Fruit fly (Drosophila melanogaster): ENCODE data around the gene ctp.

The ctp gene

dm6 chrX:4687778-4688399 lies at the start of gene ctp (continued):
- TF ChIP-seq CG12219 (GFP tag; optimal IDR thresholded peaks at IDR 0.05) (no peak), Hand (GFP tag; optimal IDR thresholded peaks at IDR 0.05) (peak; percentile 22), CG12155 (GFP tag; optimal IDR thresholded peaks at IDR 0.05) (peak; percentile 40), ems (GFP tag; optimal IDR thresholded peaks at IDR 0.05) (peak; percentile 23), stwl (tag; optimal IDR thresholded peaks at IDR 0.05) (peak; percentile 97), CG14965 (GFP tag; optimal IDR thresholded peaks at IDR 0.05; ENCODE audit: borderline replicate concordance) (no peak), trem (tag; optimal IDR thresholded peaks at IDR 0.05) (peak; percentile 31), sima (GFP tag; optimal IDR thresholded peaks at IDR 0.05) (no peak), CG9609 (GFP tag; optimal IDR thresholded peaks at IDR 0.05) (peak; percentile 56), nerfin-1 (tag; optimal IDR thresholded peaks at IDR 0.05) (peak; percentile 30), bsh (GFP tag; optimal IDR thresholded peaks at IDR 0.05) (peak; percentile 22 to 39), CG6272 (GFP tag; IDR thresholded peaks at IDR 0.05) (0 out of 2 replicates have a peak, but pooled peaks have one; percentile 25), CrebB (tag; optimal IDR thresholded peaks at IDR 0.05) (peak; percentile 71), ind (GFP tag; optimal IDR thresholded peaks at IDR 0.05) (peak; percentile 56), Fer1 (GFP tag; optimal IDR thresholded peaks at IDR 0.05) (peak; percentile 52), grn (GFP tag; optimal IDR thresholded peaks at IDR 0.05) (no peak), eve (GFP tag; optimal IDR thresholded peaks at IDR 0.05) (no peak), Dp (GFP tag; optimal IDR thresholded peaks at IDR 0.05) (peak; percentile 11), onecut (GFP tag; IDR thresholded peaks at IDR 0.05) (peak; percentile 63), CG8765 (GFP tag; IDR thresholded peaks at IDR 0.05) (no peak), slou (GFP tag; optimal IDR thresholded peaks at IDR 0.05) (no peak), CG11085 (GFP tag; IDR thresholded peaks at IDR 0.05) (no peak), CG32772 (GFP tag; IDR thresholded peaks at IDR 0.05) (no peak), luna (GFP tag; optimal IDR thresholded peaks at IDR 0.05) (no peak), fd3F (GFP tag; optimal IDR thresholded peaks at IDR 0.05) (peak; percentile 8), crc (GFP tag; optimal IDR thresholded peaks at IDR 0.05) (no peak), CG9797 (GFP tag; optimal IDR thresholded peaks at IDR 0.05) (peak; percentile 11), Dek (tag; optimal IDR thresholded peaks at IDR 0.05) (no peak), gcm (GFP tag; optimal IDR thresholded peaks at IDR 0.05) (peak; percentile 31), Vsx1 (GFP tag; optimal IDR thresholded peaks at IDR 0.05) (peak; percentile 0), HHEX (GFP tag; optimal IDR thresholded peaks at IDR 0.05) (peak; percentile 58), fd64A (GFP tag; optimal IDR thresholded peaks at IDR 0.05) (peak; percentile 35), sisA (GFP tag; IDR thresholded peaks at IDR 0.05) (0 out of 2 replicates have a peak, but pooled peaks have one; percentile 26), CG18476 (GFP tag; optimal IDR thresholded peaks at IDR 0.05) (no peak), CG1603 (tag; optimal IDR thresholded peaks at IDR 0.05) (peak; percentile 75), CG1647 (GFP tag; optimal IDR thresholded peaks at IDR 0.05) (no peak), CG7556 (GFP tag; optimal IDR thresholded peaks at IDR 0.05) (peak; percentile 34), CG10274 (GFP tag; optimal IDR thresholded peaks at IDR 0.05) (no peak), NC2β (GFP tag; optimal IDR thresholded peaks at IDR 0.05) (peak; percentile 24), cas (GFP tag; IDR thresholded peaks at IDR 0.05) (no peak), CG31388 (GFP tag; optimal IDR thresholded peaks at IDR 0.05) (no peak), Optix (GFP tag; IDR thresholded peaks at IDR 0.05) (no peak), CG6791 (GFP tag; IDR thresholded peaks at IDR 0.05; ENCODE audit: partially characterized antibody) (peak; percentile 58; the same call in 2 of the 3 replicates), trh (GFP tag; optimal IDR thresholded peaks at IDR 0.05) (no peak), nmo (GFP tag; optimal IDR thresholded peaks at IDR 0.05) (peak; percentile 24), Dbx (GFP tag; IDR thresholded peaks at IDR 0.05) (peak; percentile 66; the same call in 1 of the 3 replicates), CHES-1-like (GFP tag; optimal IDR thresholded peaks at IDR 0.05) (no peak), CG8944 (GFP tag; optimal IDR thresholded peaks at IDR 0.05) (peak; percentile 38), CG1024 (GFP tag; IDR thresholded peaks at IDR 0.05) (no peak), pros (GFP tag; optimal IDR thresholded peaks at IDR 0.05) (no peak)
